Worm (Caenorhabditis elegans): Measurements from ENCODE around the gene F11G11.4.

Gene F11G11.4

ce11 chrII:4867476-4867875 lies 7.1 kb downstream of the F11G11.4 start, which contains the start of gene col-17:
TSS of gene col-17 (minus strand) at chrII:4867576.
- TF ChIP-seq ceh-22 (tag; optimal IDR thresholded peaks at IDR 0.05) (no peak), ceh-30 (tag; optimal IDR thresholded peaks at IDR 0.05) (no peak), gmeb-2 (tag; optimal IDR thresholded peaks at IDR 0.05) (no peak), K02D7.2 (tag; optimal IDR thresholded peaks at IDR 0.05) (no peak), dve-1 (tag; optimal IDR thresholded peaks at IDR 0.05) (no peak), sox-4 (tag; optimal IDR thresholded peaks at IDR 0.05) (no peak), ets-4 (tag; optimal IDR thresholded peaks at IDR 0.05) (no peak), ceh-9 (tag; optimal IDR thresholded peaks at IDR 0.05) (no peak), pax-1 (tag; optimal IDR thresholded peaks at IDR 0.05) (no peak), fkh-6 (tag; optimal IDR thresholded peaks at IDR 0.05) (no peak), dmd-4 (tag; optimal IDR thresholded peaks at IDR 0.05; ENCODE audit: borderline replicate concordance) (no peak), K09A11.1 (tag; optimal IDR thresholded peaks at IDR 0.05; ENCODE audit: insufficient read depth) (no peak), ceh-14 (tag; optimal IDR thresholded peaks at IDR 0.05) (no peak), lin-11 (tag; optimal IDR thresholded peaks at IDR 0.05) (no peak), mec-3 (tag; optimal IDR thresholded peaks at IDR 0.05; ENCODE audit: borderline replicate concordance) (no peak), syd-9 (tag; optimal IDR thresholded peaks at IDR 0.05) (no peak), hlh-15 (tag; optimal IDR thresholded peaks at IDR 0.05) (no peak), unc-55 (GFP tag; optimal IDR thresholded peaks at IDR 0.05) (no peak), tbx-2 (tag; optimal IDR thresholded peaks at IDR 0.05) (no peak)

DNA sequence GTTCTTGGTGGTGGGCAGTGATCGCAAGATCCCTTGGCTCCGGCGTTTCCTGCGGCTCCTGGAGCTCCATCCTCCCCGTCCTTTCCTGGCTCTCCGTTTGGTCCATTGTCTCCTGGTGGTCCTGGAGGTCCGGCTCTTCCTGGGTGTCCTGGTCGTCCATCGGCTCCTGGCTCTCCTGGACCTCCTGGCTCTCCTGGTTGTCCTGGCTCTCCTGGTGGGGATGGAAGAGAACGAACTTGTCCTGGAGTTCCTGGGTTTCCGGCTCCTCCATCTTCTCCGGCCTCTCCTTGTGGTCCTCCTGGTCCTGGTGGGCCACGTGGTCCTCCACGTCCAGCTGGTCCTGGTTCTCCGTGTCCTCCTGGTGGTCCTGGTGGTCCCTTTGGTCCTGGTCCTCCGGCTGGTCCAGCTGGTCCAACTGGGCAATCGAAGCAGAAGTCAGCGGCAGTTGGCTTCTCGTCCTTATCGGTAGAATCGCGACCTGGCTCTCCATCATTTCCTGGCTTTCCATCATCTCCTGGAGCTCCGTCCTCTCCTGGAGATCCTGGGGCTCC lies 9.5 kb downstream of the F11G11.4 start:
- TF ChIP-seq ceh-24 (tag; optimal IDR thresholded peaks at IDR 0.05): no peak
- no peak for TF ChIP-seq unc-3 (GFP tag; conservative IDR thresholded peaks at IDR 0.05)
- no peak for TF ChIP-seq unc-3 (tag; optimal IDR thresholded peaks at IDR 0.05)
- TF ChIP-seq pqm-1 (tag; optimal IDR thresholded peaks at IDR 0.05): no peak
- TF ChIP-seq hlh-6 (tag; optimal IDR thresholded peaks at IDR 0.05): peak; percentile 9
- no peak for TF ChIP-seq pha-2 (tag; optimal IDR thresholded peaks at IDR 0.05)
- no peak for TF ChIP-seq pat-9 (tag; optimal IDR thresholded peaks at IDR 0.05)
- no peak for TF ChIP-seq unc-86 (tag; optimal IDR thresholded peaks at IDR 0.05)
- TF ChIP-seq C08G9.2 (tag; optimal IDR thresholded peaks at IDR 0.05): no peak
- peak; percentile 18 for TF ChIP-seq ceh-31 (tag; optimal IDR thresholded peaks at IDR 0.05)
- TF ChIP-seq fax-1 (tag; optimal IDR thresholded peaks at IDR 0.05): no peak
- no peak for TF ChIP-seq gmeb-2 (tag; optimal IDR thresholded peaks at IDR 0.05)
- no peak for TF ChIP-seq lin-11 (tag; optimal IDR thresholded peaks at IDR 0.05)
- TF ChIP-seq rnt-1 (tag; optimal IDR thresholded peaks at IDR 0.05): no peak
- no peak for TF ChIP-seq nfya-1 (tag; optimal IDR thresholded peaks at IDR 0.05)
- peak; percentile 86 for TF ChIP-seq elt-4 (tag; optimal IDR thresholded peaks at IDR 0.05)
- TF ChIP-seq sox-2 (GFP tag; IDR thresholded peaks at IDR 0.05): no peak
- no peak for TF ChIP-seq sox-4 (tag; optimal IDR thresholded peaks at IDR 0.05)
- TF ChIP-seq pax-1 (tag; optimal IDR thresholded peaks at IDR 0.05): no peak
- TF ChIP-seq zip-5 (tag; optimal IDR thresholded peaks at IDR 0.05): no peak
- TF ChIP-seq pros-1 (tag; optimal IDR thresholded peaks at IDR 0.05): no peak
- no peak for TF ChIP-seq che-1 (tag; optimal IDR thresholded peaks at IDR 0.05)
- TF ChIP-seq ceh-19 (GFP tag; optimal IDR thresholded peaks at IDR 0.05): no peak
- TF ChIP-seq ceh-18 (tag; optimal IDR thresholded peaks at IDR 0.05): no peak
- no peak for TF ChIP-seq hlh-8 (tag; optimal IDR thresholded peaks at IDR 0.05)
- no peak for TF ChIP-seq ceh-30 (tag; optimal IDR thresholded peaks at IDR 0.05)
- TF ChIP-seq npax-4 (tag; optimal IDR thresholded peaks at IDR 0.05): no peak

- TF ChIP-seq ztf-16 (tag; optimal IDR thresholded peaks at IDR 0.05): no peak
- no peak for TF ChIP-seq sox-4 (tag; optimal IDR thresholded peaks at IDR 0.05)
- no peak for TF ChIP-seq sox-2 (GFP tag; IDR thresholded peaks at IDR 0.05)
- no peak for TF ChIP-seq ama-1 (optimal IDR thresholded peaks at IDR 0.05)
- no peak for TF ChIP-seq npax-4 (tag; optimal IDR thresholded peaks at IDR 0.05)
- TF ChIP-seq T23F11.4 (GFP tag; optimal IDR thresholded peaks at IDR 0.05): no peak
Observed at ce11 chrII:4870691-4871090, 10.3 kb downstream of the F11G11.4 start, which contains the start of gene col-20. TSS of gene col-20 (minus strand) at chrII:4870791.
